Worm (Caenorhabditis elegans) whole organism, L2 larva: ENCODE data around the gene nhr-45.

Source experiments
- ZK546.5 ChIP-seq: sonication (generic microtip); optimal IDR thresholded peaks from 2 replicates; lab custom pipeline; 2017; ENCODE audit warnings: missing biosample characterization, missing genetic modification characterization
- dmd-4 ChIP-seq: sonication (generic microtip); optimal IDR thresholded peaks from 2 replicates; lab custom pipeline; 2017; ENCODE audit warnings: missing biosample characterization, missing genetic modification characterization
- elt-1 ChIP-seq: fragments of 150-350 bp; optimal IDR thresholded peaks from 2 replicates; lab custom pipeline; 2014; ENCODE audit warnings: missing biosample characterization, missing genetic modification characterization
- fos-1 ChIP-seq: fragments of 150-350 bp; optimal IDR thresholded peaks from 2 replicates; lab custom pipeline; 2014; ENCODE audit warnings: missing biosample characterization, missing genetic modification characterization
- lin-13 ChIP-seq: fragments of 150-350 bp; optimal IDR thresholded peaks from 2 replicates; lab custom pipeline; 2014; ENCODE audit warnings: missing biosample characterization, missing genetic modification reagents, missing genetic modification characterization
- lin-39 ChIP-seq: fragments of 150-350 bp; optimal IDR thresholded peaks from 2 replicates; lab custom pipeline; 2014; ENCODE audit warnings: missing biosample characterization, missing genetic modification reagents, missing genetic modification characterization
- nhr-10 ChIP-seq: sonication (generic microtip); optimal IDR thresholded peaks from 2 replicates; lab custom pipeline; 2017; ENCODE audit warnings: missing biosample characterization, missing genetic modification characterization
- nhr-129 ChIP-seq: fragments of 150-350 bp; optimal IDR thresholded peaks from 2 replicates; lab custom pipeline; 2014; ENCODE audit warnings: missing biosample characterization, missing genetic modification characterization
- nhr-25 ChIP-seq: fragments of 150-350 bp; sonication (generic microtip); optimal IDR thresholded peaks from 3 replicates; lab custom pipeline; 2014; ENCODE audit warnings: missing biosample characterization, missing genetic modification characterization
- nhr-77 ChIP-seq: fragments of 150-350 bp; optimal IDR thresholded peaks from 2 replicates; lab custom pipeline; 2014; ENCODE audit warnings: missing biosample characterization, missing genetic modification characterization

ce11 chrX:4636143-4636542 lies 24.0 kb downstream of the nhr-45 start:
- no peak for TF ChIP-seq nhr-25 (tag; lab: Kevin White, UChicago)
- no peak for TF ChIP-seq dmd-4
- TF ChIP-seq nhr-77, result no peak
- no peak for TF ChIP-seq lin-39
- TF ChIP-seq lin-13 (GFP tag; lab: Kevin White, UChicago), result no peak
- TF ChIP-seq nhr-10 (tag; lab: Kevin White, UChicago), result no peak
- peak; percentile 47 for TF ChIP-seq fos-1 (tag; lab: Kevin White, UChicago)
- TF ChIP-seq elt-1 (tag; lab: Kevin White, UChicago), result no peak
- TF ChIP-seq ZK546.5, result no peak
- TF ChIP-seq nhr-129 (tag; lab: Kevin White, UChicago), result no peak
